Fruit fly (Drosophila melanogaster) whole organism, embryonic: Measurements from ENCODE around the gene CG31800.

Experiments used
- CG11456 ChIP-seq: fragments of 200-800 bp; sonication (Bioruptor generic); IDR thresholded peaks from 3 replicates; pipeline ENCODE4 v1.3.6; 2022; ENCODE audit warnings: missing biosample characterization, missing genetic modification characterization
- CG1233 ChIP-seq: fragments of 200-800 bp; sonication (Bioruptor generic); optimal IDR thresholded peaks from 4 replicates; lab custom pipeline; 2018; ENCODE audit warnings: missing biosample characterization, mild to moderate bottlenecking, missing genetic modification characterization
- CG13287 ChIP-seq: fragments of 200-800 bp; sonication (Bioruptor generic); IDR thresholded peaks from 2 replicates; pipeline ENCODE4 v1.3.6; 2022; ENCODE audit warnings: missing biosample characterization, missing genetic modification characterization; ENCODE audit not compliant: partially characterized antibody
- CG14014 ChIP-seq: fragments of 200-800 bp; sonication (Bioruptor generic); IDR thresholded peaks from 2 replicates; pipeline ENCODE4 v1.3.6; 2022; ENCODE audit warnings: missing biosample characterization, missing genetic modification characterization
- CG1603 ChIP-seq: fragments of 200-800 bp; sonication (Bioruptor generic); optimal IDR thresholded peaks from 2 replicates; lab custom pipeline; 2019; ENCODE audit warnings: missing biosample characterization, mild to moderate bottlenecking, missing genetic modification characterization, moderate library complexity
- CG1792 ChIP-seq: fragments of 200-800 bp; sonication (Bioruptor generic); optimal IDR thresholded peaks from 2 replicates; lab custom pipeline; 2016; ENCODE audit warnings: missing biosample characterization, missing genetic modification characterization
- CG18476 ChIP-seq: fragments of 200-800 bp; sonication (Bioruptor generic); optimal IDR thresholded peaks from 2 replicates; lab custom pipeline; 2016; ENCODE audit warnings: missing biosample characterization, mild to moderate bottlenecking, missing genetic modification characterization
- CG31224 ChIP-seq: fragments of 200-800 bp; sonication (Bioruptor generic); IDR thresholded peaks from 2 replicates; pipeline ENCODE4 v1.3.6; 2022; ENCODE audit warnings: missing biosample characterization, missing genetic modification characterization
- CG32532 ChIP-seq: fragments of 200-800 bp; sonication (Bioruptor generic); IDR thresholded peaks from 2 replicates; pipeline ENCODE4 v1.3.6; 2022; ENCODE audit warnings: missing biosample characterization, missing genetic modification characterization
- CG4328 ChIP-seq: fragments of 200-800 bp; sonication (Bioruptor generic); optimal IDR thresholded peaks from 3 replicates; lab custom pipeline; 2017; ENCODE audit warnings: missing biosample characterization, missing genetic modification reagents, missing genetic modification characterization
- CG4404 ChIP-seq: fragments of 200-800 bp; sonication (Bioruptor generic); IDR thresholded peaks from 2 replicates; pipeline ENCODE4 v1.3.6; 2022; ENCODE audit warnings: missing biosample characterization, missing genetic modification characterization
- CG5245 ChIP-seq: fragments of 200-800 bp; sonication (Bioruptor generic); optimal IDR thresholded peaks from 3 replicates; lab custom pipeline; 2016; ENCODE audit warnings: missing biosample characterization, missing genetic modification characterization
- CG6683 ChIP-seq: fragments of 200-800 bp; sonication (Bioruptor generic); optimal IDR thresholded peaks from 2 replicates; lab custom pipeline; 2017; ENCODE audit warnings: missing biosample characterization, mild to moderate bottlenecking, missing genetic modification characterization, missing genetic modification reagents
- CG6791 ChIP-seq: fragments of 200-800 bp; sonication (Bioruptor generic); IDR thresholded peaks from 3 replicates; pipeline ENCODE4 v1.3.6; 2022; ENCODE audit warnings: missing biosample characterization, missing genetic modification characterization; ENCODE audit not compliant: partially characterized antibody
- CG9215 ChIP-seq: fragments of 200-800 bp; sonication (Bioruptor generic); IDR thresholded peaks from 2 replicates; pipeline ENCODE4 v1.3.6; 2022; ENCODE audit warnings: missing biosample characterization, missing genetic modification characterization
- CrebB ChIP-seq: fragments of 200-800 bp; sonication (Bioruptor generic); optimal IDR thresholded peaks from 3 replicates; lab custom pipeline; 2018; ENCODE audit warnings: missing biosample characterization, mild to moderate bottlenecking, missing genetic modification characterization
- D19A ChIP-seq: fragments of 200-800 bp; optimal IDR thresholded peaks from 3 replicates; lab custom pipeline; 2019; ENCODE audit warnings: missing biosample characterization, mild to moderate bottlenecking, missing genetic modification characterization, moderate library complexity
- Dip2 ChIP-seq: fragments of 200-800 bp; sonication (Bioruptor generic); IDR thresholded peaks from 2 replicates; pipeline ENCODE4 v1.3.6; 2022; ENCODE audit warnings: missing biosample characterization, missing genetic modification characterization
- Doc3 ChIP-seq: fragments of 200-800 bp; sonication (Bioruptor generic); IDR thresholded peaks from 3 replicates; pipeline ENCODE4 v1.3.6; 2022; ENCODE audit warnings: missing biosample characterization, missing genetic modification characterization; ENCODE audit not compliant: partially characterized antibody
- Ets65A ChIP-seq: fragments of 200-800 bp; sonication (Bioruptor generic); peaks from one replicate; lab custom pipeline; 2016; ENCODE audit warnings: missing biosample characterization, missing genetic modification characterization
- HLH4C ChIP-seq: fragments of 200-800 bp; sonication (Bioruptor generic); IDR thresholded peaks from 3 replicates; pipeline ENCODE4 v1.3.6; 2022; ENCODE audit warnings: missing biosample characterization, missing genetic modification characterization; ENCODE audit not compliant: partially characterized antibody
- HLH54F ChIP-seq: fragments of 200-800 bp; sonication (Bioruptor generic); optimal IDR thresholded peaks from 3 replicates; lab custom pipeline; 2016; ENCODE audit warnings: missing biosample characterization, missing genetic modification characterization
- HmgD ChIP-seq: fragments of 200-800 bp; sonication (Bioruptor generic); optimal IDR thresholded peaks from 3 replicates; lab custom pipeline; 2016; ENCODE audit warnings: missing biosample characterization, missing genetic modification characterization
- Hr3 ChIP-seq: fragments of 200-800 bp; sonication (Bioruptor generic); optimal IDR thresholded peaks from 3 replicates; lab custom pipeline; 2016; ENCODE audit warnings: missing biosample characterization, missing genetic modification characterization
- Jarid2 ChIP-seq: fragments of 200-800 bp; sonication (Bioruptor generic); optimal IDR thresholded peaks from 3 replicates; lab custom pipeline; 2017; ENCODE audit warnings: mild to moderate bottlenecking, missing biosample characterization, missing genetic modification reagents, missing genetic modification characterization
- Neu2 ChIP-seq: fragments of 200-800 bp; sonication (Bioruptor generic); optimal IDR thresholded peaks from 3 replicates; lab custom pipeline; 2016; ENCODE audit warnings: missing biosample characterization, missing genetic modification characterization, borderline replicate concordance
- Nf-YB ChIP-seq: fragments of 200-800 bp; sonication (Bioruptor generic); optimal IDR thresholded peaks from 3 replicates; lab custom pipeline; 2019; ENCODE audit warnings: missing biosample characterization, mild to moderate bottlenecking, missing genetic modification characterization, moderate library complexity
- Oli ChIP-seq: fragments of 200-800 bp; sonication (Bioruptor generic); optimal IDR thresholded peaks from 2 replicates; lab custom pipeline; 2018; ENCODE audit warnings: missing biosample characterization, mild to moderate bottlenecking, missing genetic modification characterization, moderate library complexity
- bab2 ChIP-seq: fragments of 200-800 bp; sonication (Bioruptor generic); optimal IDR thresholded peaks from 2 replicates; lab custom pipeline; 2016; ENCODE audit warnings: missing biosample characterization, missing genetic modification characterization
- bcd ChIP-seq: fragments of 200-800 bp; sonication (Bioruptor generic); optimal IDR thresholded peaks from 2 replicates; lab custom pipeline; 2017; ENCODE audit warnings: missing biosample characterization, mild to moderate bottlenecking, missing genetic modification characterization
- bowl ChIP-seq: fragments of 200-800 bp; sonication (Bioruptor generic); IDR thresholded peaks from 2 replicates; pipeline ENCODE4 v1.3.6; 2022; ENCODE audit warnings: missing biosample characterization, missing genetic modification characterization
- chm ChIP-seq: fragments of 200-800 bp; sonication (Bioruptor generic); IDR thresholded peaks from 2 replicates; pipeline ENCODE4 v1.3.6; 2022; ENCODE audit warnings: missing biosample characterization, missing genetic modification characterization
- disco-r ChIP-seq: fragments of 200-800 bp; sonication (Bioruptor generic); optimal IDR thresholded peaks from 2 replicates; lab custom pipeline; 2016; ENCODE audit warnings: missing biosample characterization, missing genetic modification characterization
- dpn ChIP-seq, 2 experiments: fragments of 200-800 bp; sonication (Bioruptor generic); optimal IDR thresholded peaks; 3 replicates each; lab custom pipeline; 2016; ENCODE audit warnings: missing biosample characterization in 2 of 2, missing genetic modification characterization in 2 of 2
- fd3F ChIP-seq: fragments of 200-800 bp; sonication (Bioruptor generic); optimal IDR thresholded peaks from 2 replicates; lab custom pipeline; 2018; ENCODE audit warnings: missing biosample characterization, mild to moderate bottlenecking, missing genetic modification characterization, moderate library complexity
- grn ChIP-seq: fragments of 200-800 bp; sonication (Bioruptor generic); optimal IDR thresholded peaks from 3 replicates; lab custom pipeline; 2017; ENCODE audit warnings: missing biosample characterization, missing genetic modification characterization
- gsb ChIP-seq: fragments of 200-800 bp; sonication (Bioruptor generic); IDR thresholded peaks from 2 replicates; pipeline ENCODE4 v1.3.6; 2022; ENCODE audit warnings: missing biosample characterization, missing genetic modification characterization
- gsb-n ChIP-seq: fragments of 200-800 bp; sonication (Bioruptor generic); optimal IDR thresholded peaks from 3 replicates; lab custom pipeline; 2018; ENCODE audit warnings: missing biosample characterization, mild to moderate bottlenecking, missing genetic modification characterization
- h ChIP-seq: fragments of >200 bp; optimal IDR thresholded peaks from 2 replicates; lab custom pipeline; 2017
- ind ChIP-seq: fragments of 200-800 bp; sonication (Bioruptor generic); optimal IDR thresholded peaks from 3 replicates; lab custom pipeline; 2016; ENCODE audit warnings: missing biosample characterization, missing genetic modification characterization
- ken ChIP-seq: fragments of 200-800 bp; sonication (Bioruptor generic); IDR thresholded peaks from 3 replicates; pipeline ENCODE4 v1.3.6; 2022; ENCODE audit warnings: missing biosample characterization, missing genetic modification characterization
- nom ChIP-seq: fragments of 200-800 bp; sonication (Bioruptor generic); optimal IDR thresholded peaks from 2 replicates; lab custom pipeline; 2017; ENCODE audit warnings: missing biosample characterization, missing genetic modification characterization, mild to moderate bottlenecking, moderate library complexity, missing genetic modification reagents
- org-1 ChIP-seq: fragments of 200-800 bp; sonication (Bioruptor generic); optimal IDR thresholded peaks from 2 replicates; lab custom pipeline; 2017; ENCODE audit warnings: missing biosample characterization, missing genetic modification characterization
- phol ChIP-seq: fragments of 200-800 bp; sonication (Bioruptor generic); optimal IDR thresholded peaks from 3 replicates; lab custom pipeline; 2018; ENCODE audit warnings: missing biosample characterization, mild to moderate bottlenecking, missing genetic modification characterization, moderate library complexity
- row ChIP-seq: fragments of 200-800 bp; sonication (Bioruptor generic); IDR thresholded peaks from 3 replicates; pipeline ENCODE4 v1.3.6; 2022; ENCODE audit warnings: missing biosample characterization, missing genetic modification characterization
- sna ChIP-seq: fragments of 200-800 bp; sonication (Bioruptor generic); IDR thresholded peaks from 2 replicates; pipeline ENCODE4 v1.3.6; 2022; ENCODE audit warnings: missing biosample characterization, missing genetic modification characterization; ENCODE audit not compliant: partially characterized antibody
- stwl ChIP-seq: fragments of 200-800 bp; sonication (Bioruptor generic); optimal IDR thresholded peaks from 3 replicates; lab custom pipeline; 2018; ENCODE audit warnings: missing biosample characterization, mild to moderate bottlenecking, missing genetic modification characterization, moderate library complexity
- tap ChIP-seq: fragments of 200-800 bp; optimal IDR thresholded peaks from 3 replicates; lab custom pipeline; 2019; ENCODE audit warnings: missing biosample characterization, mild to moderate bottlenecking, missing genetic modification characterization, moderate library complexity
- tio ChIP-seq: fragments of 200-800 bp; sonication (Bioruptor generic); optimal IDR thresholded peaks from 2 replicates; lab custom pipeline; 2017; ENCODE audit warnings: missing biosample characterization, missing genetic modification characterization, inconsistent platforms

CG31800 gene

dm6 chr2L:18987078-18987895, 47.1 kb downstream of the CG31800 start, which contains the start of the genes Swip-1 and EMC5 (continued):
- TF ChIP-seq CG14014 (GFP tag; lab: Robert Waterston, UW) (peak; percentile 73), Doc3 (GFP tag; lab: Robert Waterston, UW) (peak; percentile 45; the same call in 1 of the 3 replicates), Oli (peak; percentile 24), CG6791 (GFP tag; lab: Robert Waterston, UW) (peak; percentile 58; the same call in 2 of the 3 replicates), nom (peak; percentile 43), CG1792 (GFP tag; lab: Kevin White, UChicago) (no peak), D19A (tag; lab: Kevin White, UChicago) (peak; percentile 55), CG9215 (GFP tag; lab: Robert Waterston, UW) (peak; percentile 56), HmgD (GFP tag; lab: Kevin White, UChicago) (peak; percentile 30), Nf-YB (GFP tag; lab: Kevin White, UChicago) (no peak), tio (GFP tag; lab: Kevin White, UChicago) (peak; percentile 17), chm (GFP tag; lab: Robert Waterston, UW) (peak; percentile 87), CG18476 (GFP tag; lab: Kevin White, UChicago) (no peak), CG31224 (GFP tag; lab: Robert Waterston, UW) (0 out of 2 replicates have a peak, but pooled peaks have one; percentile 11), fd3F (GFP tag; lab: Kevin White, UChicago) (peak; percentile 52), CG13287 (GFP tag; lab: Robert Waterston, UW) (peak; percentile 57), h (lab: Kevin White, UChicago) (no peak), Dip2 (GFP tag; lab: Robert Waterston, UW) (no peak), CG6683 (no peak), CG1603 (tag; lab: Kevin White, UChicago) (no peak), Neu2 (GFP tag; lab: Kevin White, UChicago) (no peak), CG4404 (GFP tag; lab: Robert Waterston, UW) (peak; percentile 36; the same call in 1 of the 2 replicates), CG32532 (peak; percentile 67; the same call in 1 of the 2 replicates), CG5245 (GFP tag; lab: Kevin White, UChicago) (peak; percentile 19), HLH4C (GFP tag; lab: Robert Waterston, UW) (peak; percentile 53; the same call in 1 of the 3 replicates), CrebB (tag; lab: Kevin White, UChicago) (peak; percentile 19), bab2 (no peak), tap (tag; lab: Kevin White, UChicago) (peak; percentile 45), bowl (GFP tag; lab: Robert Waterston, UW) (no peak), CG11456 (GFP tag; lab: Robert Waterston, UW) (peak; percentile 80), CG1233 (peak; percentile 58), dpn (GFP tag; optimal IDR thresholded peaks at IDR 0.05; lab: Kevin White, UChicago) (peak in 1 of 2 experiments; percentile 53), CG4328 (peak; percentile 60), disco-r (no peak), sna (GFP tag; lab: Robert Waterston, UW) (0 out of 2 replicates have a peak, but pooled peaks have one; percentile 53), row (GFP tag; lab: Robert Waterston, UW) (peak; percentile 82), gsb-n (peak; percentile 64), ken (GFP tag; lab: Robert Waterston, UW) (peak; percentile 67; the same call in 2 of the 3 replicates), phol (peak; percentile 84), Jarid2 (peak; percentile 87), ind (peak; percentile 59), gsb (no peak), org-1 (GFP tag; lab: Kevin White, UChicago) (no peak), stwl (tag; lab: Kevin White, UChicago) (peak; percentile 27), Hr3 (peak; percentile 77), grn (no peak), HLH54F (peak; percentile 12), Ets65A (GFP tag; lab: Kevin White, UChicago) (peak; percentile 87), bcd (GFP tag; lab: Kevin White, UChicago) (peak; percentile 59)
